Fruit fly (Drosophila melanogaster) whole organism, embryonic: ENCODE measurements around the gene bsf.

Experiments
- C15 ChIP-seq: fragments of 200-800 bp; sonication (Bioruptor generic); IDR thresholded peaks from 3 replicates; pipeline ENCODE4 v1.3.6; 2022; ENCODE audit warnings: missing biosample characterization, missing genetic modification characterization
- Dfd ChIP-seq, 2 experiments: fragments of >200 bp; optimal IDR thresholded peaks; 2 replicates each; lab custom pipeline; 2017; ENCODE audit warnings: missing biosample characterization in 2 of 2, missing genetic modification characterization in 2 of 2
- Opbp ChIP-seq: fragments of 200-800 bp; sonication (Bioruptor generic); IDR thresholded peaks from 3 replicates; pipeline ENCODE4 v1.3.6; 2022; ENCODE audit warnings: missing biosample characterization, missing genetic modification characterization; ENCODE audit not compliant: partially characterized antibody
- jing ChIP-seq: fragments of 200-800 bp; sonication (Bioruptor generic); optimal IDR thresholded peaks from 2 replicates; lab custom pipeline; 2018; ENCODE audit warnings: missing biosample characterization, mild to moderate bottlenecking, missing genetic modification characterization
- unpg ChIP-seq: fragments of 200-800 bp; sonication (Bioruptor generic); optimal IDR thresholded peaks from 3 replicates; lab custom pipeline; 2018; ENCODE audit warnings: missing biosample characterization, mild to moderate bottlenecking, missing genetic modification characterization, moderate library complexity

- TF ChIP-seq C15 (GFP tag; lab: Robert Waterston, UW) (no peak), jing (GFP tag; lab: Kevin White, UChicago) (no peak), unpg (GFP tag; lab: Kevin White, UChicago) (no peak), Opbp (GFP tag; lab: Robert Waterston, UW) (no peak), Dfd (GFP tag; optimal IDR thresholded peaks at IDR 0.05; lab: Kevin White, UChicago) (no peak)
Observed at dm6 chr2L:18478509-18479176, 24.3 kb upstream of the bsf start.
